Worm (Caenorhabditis elegans) whole organism, L2 larva: ENCODE measurements around the gene npl-4.1.

Source experiments
- Y55F3AM.14 ChIP-seq: fragments of 200-800 bp; sonication (Bioruptor generic); optimal IDR thresholded peaks from 2 replicates; lab custom pipeline; 2018; ENCODE audit warnings: mild to moderate bottlenecking, missing genetic modification characterization, missing compliant biosample characterization
- aly-2 ChIP-seq: fragments of 150-350 bp; optimal IDR thresholded peaks from 2 replicates; lab custom pipeline; 2014; ENCODE audit warnings: missing biosample characterization, missing genetic modification characterization
- fos-1 ChIP-seq: fragments of 150-350 bp; optimal IDR thresholded peaks from 2 replicates; lab custom pipeline; 2014; ENCODE audit warnings: missing biosample characterization, missing genetic modification characterization
- nhr-10 ChIP-seq: sonication (generic microtip); optimal IDR thresholded peaks from 2 replicates; lab custom pipeline; 2017; ENCODE audit warnings: missing biosample characterization, missing genetic modification characterization
- nhr-11 ChIP-seq: fragments of 150-350 bp; optimal IDR thresholded peaks from 2 replicates; lab custom pipeline; 2014; ENCODE audit warnings: missing biosample characterization, missing genetic modification characterization
- nhr-25 ChIP-seq: fragments of 150-350 bp; sonication (generic microtip); optimal IDR thresholded peaks from 3 replicates; lab custom pipeline; 2014; ENCODE audit warnings: missing biosample characterization, missing genetic modification characterization
- nhr-77 ChIP-seq: fragments of 150-350 bp; optimal IDR thresholded peaks from 2 replicates; lab custom pipeline; 2014; ENCODE audit warnings: missing biosample characterization, missing genetic modification characterization

ce11 chrII:5607756-5608155 lies 23.4 kb upstream of the npl-4.1 start, which contains the start of gene C17G10.7:
- TF ChIP-seq aly-2 (no peak), nhr-11 (tag; lab: Kevin White, UChicago) (no peak), nhr-10 (tag; lab: Kevin White, UChicago) (no peak), nhr-25 (no peak), Y55F3AM.14 (GFP tag; lab: Kevin White, UChicago) (no peak), nhr-77 (tag; lab: Kevin White, UChicago) (no peak), fos-1 (tag; lab: Kevin White, UChicago) (no peak)
